Worm (Caenorhabditis elegans): ENCODE results near the gene srj-14.

ce11 chrV:7352186-7353053 lies 17.1 kb upstream of the srj-14 start, which contains the start of the genes srh-231 and srh-275:
- TF ChIP-seq pha-4 (tag; optimal IDR thresholded peaks at IDR 0.05), result no peak
- no peak for TF ChIP-seq ztf-28 (GFP tag; IDR thresholded peaks at IDR 0.05)
- no peak for TF ChIP-seq T07F8.4 (tag; optimal IDR thresholded peaks at IDR 0.05)
- no peak for TF ChIP-seq nhr-120 (GFP tag; IDR thresholded peaks at IDR 0.05)
- no peak for TF ChIP-seq ceh-79 (tag; optimal IDR thresholded peaks at IDR 0.05)
- TF ChIP-seq dpl-1 (GFP tag; optimal IDR thresholded peaks at IDR 0.05), result no peak
- no peak for TF ChIP-seq unc-62 (GFP tag; optimal IDR thresholded peaks at IDR 0.05)
- no peak for TF ChIP-seq snpc-3.4 (tag; optimal IDR thresholded peaks at IDR 0.05)
- TF ChIP-seq F49E8.2 (tag; optimal IDR thresholded peaks at IDR 0.05; ENCODE audit: insufficient read depth), result no peak
- no peak for TF ChIP-seq aptf-3 (GFP tag; IDR thresholded peaks at IDR 0.05)
- no peak for TF ChIP-seq hlh-12 (tag; optimal IDR thresholded peaks at IDR 0.05)

All from whole organism, young adult.